Worm (Caenorhabditis elegans) whole organism, L1 larva: ENCODE data around the gene C56G2.9.
"Not testable (repeated sequence)": the region's sequence is repeated elsewhere in the genome, so short reads cannot be mapped to it uniquely, and the experiment has no call there.

Experiments
- elt-3 ChIP-seq, 6 experiments: fragments of 150-350 bp in 1 of 6; sonication (generic microtip); optimal IDR thresholded peaks; 2 replicates each; lab custom pipeline; 2017 to 2018; ENCODE audit warnings: missing biosample characterization in 6 of 6, missing genetic modification characterization in 6 of 6, inconsistent platforms in 1 of 6
- lin-13 ChIP-seq: fragments of 150-350 bp; optimal IDR thresholded peaks from 2 replicates; lab custom pipeline; 2014; ENCODE audit warnings: missing biosample characterization, missing genetic modification reagents, missing genetic modification characterization
- mab-9 ChIP-seq: fragments of 200-800 bp; sonication (Bioruptor generic); IDR thresholded peaks from 2 replicates; pipeline ENCODE4 v1.3.6; 2022; ENCODE audit warnings: missing genetic modification reagents, missing genetic modification characterization, missing compliant biosample characterization
- mep-1 ChIP-seq: fragments of 150-350 bp; optimal IDR thresholded peaks from 2 replicates; lab custom pipeline; 2014; ENCODE audit warnings: missing biosample characterization, missing genetic modification characterization
- nhr-28 ChIP-seq: fragments of 150-350 bp; optimal IDR thresholded peaks from 2 replicates; lab custom pipeline; 2014; ENCODE audit warnings: missing biosample characterization, missing genetic modification characterization
- nhr-85 ChIP-seq: sonication (generic microtip); peaks from one replicate; lab custom pipeline; 2016; ENCODE audit warnings: missing genetic modification characterization, inconsistent platforms, missing compliant biosample characterization
- nhr-90 ChIP-seq: sonication (generic microtip); optimal IDR thresholded peaks from 2 replicates; lab custom pipeline; 2016; ENCODE audit warnings: mild to moderate bottlenecking, missing genetic modification characterization, missing compliant biosample characterization; ENCODE audit not compliant: poor library complexity
- sox-4 ChIP-seq: sonication (generic microtip); optimal IDR thresholded peaks from 2 replicates; lab custom pipeline; 2016; ENCODE audit warnings: missing genetic modification characterization, missing compliant biosample characterization

DNA sequence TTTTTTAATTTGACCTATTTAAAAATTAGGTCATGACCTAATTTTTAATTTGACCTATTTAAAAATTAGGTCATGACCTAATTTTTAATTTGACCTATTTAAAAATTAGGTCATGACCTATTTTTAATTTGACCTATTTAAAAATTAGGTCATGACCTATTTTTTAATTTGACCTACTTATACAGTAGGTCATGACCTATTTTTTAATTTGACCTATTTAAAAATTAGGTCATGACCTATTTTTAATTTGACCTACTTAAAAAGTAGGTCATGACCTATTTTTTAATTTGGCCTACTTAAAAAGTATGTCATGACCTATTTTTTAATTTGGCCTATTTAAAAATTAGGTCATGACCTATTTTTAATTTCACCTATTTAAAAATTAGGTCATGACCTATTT, 5.4 kb downstream of the C56G2.9 start:
- not testable (repeated sequence) for TF ChIP-seq mep-1 (tag; lab: Kevin White, UChicago); nhr-28 (tag; lab: Kevin White, UChicago); lin-13 (GFP tag; lab: Kevin White, UChicago); nhr-90; mab-9 (GFP tag; lab: Robert Waterston, UW); sox-4 (tag; lab: Kevin White, UChicago); elt-3 (tag; optimal IDR thresholded peaks at IDR 0.05; lab: Kevin White, UChicago)
- peak; percentile 88 for TF ChIP-seq nhr-85 (tag; lab: Kevin White, UChicago)
